Fruit fly (Drosophila melanogaster) whole organism, prepupa: ENCODE measurements around the gene kek6.

ENCODE experiments used
- CG10669 ChIP-seq: fragments of 200-800 bp; sonication (Bioruptor generic); optimal IDR thresholded peaks from 3 replicates; lab custom pipeline; 2018; ENCODE audit warnings: missing biosample characterization, mild to moderate bottlenecking, missing genetic modification characterization, moderate library complexity
- CG11294 ChIP-seq: fragments of 200-800 bp; sonication (Bioruptor generic); IDR thresholded peaks from 2 replicates; pipeline ENCODE4 v1.3.6; 2022; ENCODE audit warnings: missing biosample characterization, missing genetic modification characterization
- CG11762 ChIP-seq: fragments of 200-800 bp; sonication (Bioruptor generic); optimal IDR thresholded peaks from 3 replicates; lab custom pipeline; 2016; ENCODE audit warnings: missing biosample characterization, missing genetic modification characterization; ENCODE audit not compliant: insufficient read depth
- CG11902 ChIP-seq: fragments of 200-800 bp; sonication (Bioruptor generic); optimal IDR thresholded peaks from 3 replicates; lab custom pipeline; 2016; ENCODE audit warnings: missing biosample characterization, missing genetic modification characterization
- CG15336 ChIP-seq: fragments of 200-800 bp; sonication (Bioruptor generic); IDR thresholded peaks from 2 replicates; pipeline ENCODE4 v1.3.6; 2022; ENCODE audit warnings: missing biosample characterization, missing genetic modification characterization
- CG1621 ChIP-seq: fragments of 200-800 bp; sonication (Bioruptor generic); optimal IDR thresholded peaks from 3 replicates; lab custom pipeline; 2018; ENCODE audit warnings: missing biosample characterization, mild to moderate bottlenecking, missing genetic modification characterization
- CG16779 ChIP-seq: fragments of 200-800 bp; sonication (Bioruptor generic); optimal IDR thresholded peaks from 3 replicates; lab custom pipeline; 2017; ENCODE audit warnings: missing biosample characterization, mild to moderate bottlenecking, missing genetic modification characterization
- CG3032 ChIP-seq: fragments of 200-800 bp; optimal IDR thresholded peaks from 2 replicates; lab custom pipeline; 2019; ENCODE audit warnings: missing biosample characterization, mild to moderate bottlenecking, missing genetic modification characterization, moderate library complexity
- CG31627 ChIP-seq: fragments of 200-800 bp; sonication (Bioruptor generic); optimal IDR thresholded peaks from 3 replicates; lab custom pipeline; 2016; ENCODE audit warnings: missing biosample characterization, missing genetic modification characterization
- CG32006 ChIP-seq: fragments of 200-800 bp; sonication (Bioruptor generic); optimal IDR thresholded peaks from 3 replicates; lab custom pipeline; 2017; ENCODE audit warnings: missing biosample characterization, mild to moderate bottlenecking, missing genetic modification characterization
- CG34406 ChIP-seq: fragments of 200-800 bp; sonication (Bioruptor generic); optimal IDR thresholded peaks from 3 replicates; lab custom pipeline; 2016; ENCODE audit warnings: missing biosample characterization, missing genetic modification characterization
- CG3919 ChIP-seq: fragments of 200-800 bp; sonication (Bioruptor generic); optimal IDR thresholded peaks from 3 replicates; lab custom pipeline; 2016; ENCODE audit warnings: missing biosample characterization, missing genetic modification characterization
- CG6163 ChIP-seq: fragments of 200-800 bp; sonication (Bioruptor generic); IDR thresholded peaks from 3 replicates; pipeline ENCODE4 v1.3.6; 2022; ENCODE audit warnings: missing biosample characterization, missing genetic modification characterization
- CG6276 ChIP-seq: fragments of 200-800 bp; sonication (Bioruptor generic); optimal IDR thresholded peaks from 2 replicates; lab custom pipeline; 2017; ENCODE audit warnings: missing biosample characterization, mild to moderate bottlenecking, missing genetic modification characterization
- CG6792 ChIP-seq: fragments of 200-800 bp; sonication (Bioruptor generic); optimal IDR thresholded peaks from 3 replicates; lab custom pipeline; 2016; ENCODE audit warnings: missing biosample characterization, missing genetic modification characterization
- CG6808 ChIP-seq: fragments of 200-800 bp; sonication (Bioruptor generic); optimal IDR thresholded peaks from 3 replicates; lab custom pipeline; 2017; ENCODE audit warnings: missing biosample characterization, missing genetic modification characterization, mild to moderate bottlenecking, moderate library complexity, missing genetic modification reagents
- CG6854 ChIP-seq: fragments of 200-800 bp; sonication (Bioruptor generic); optimal IDR thresholded peaks from 2 replicates; lab custom pipeline; 2017; ENCODE audit warnings: missing biosample characterization, mild to moderate bottlenecking, missing genetic modification characterization
- CG7368 ChIP-seq: fragments of 200-800 bp; sonication (Bioruptor generic); optimal IDR thresholded peaks from 3 replicates; lab custom pipeline; 2016; ENCODE audit warnings: missing biosample characterization, missing genetic modification characterization
- CG8119 ChIP-seq: fragments of 200-800 bp; sonication (Bioruptor generic); IDR thresholded peaks from 3 replicates; pipeline ENCODE4 v1.3.6; 2022; ENCODE audit warnings: missing biosample characterization, missing genetic modification characterization
- CG8319 ChIP-seq: fragments of 200-800 bp; sonication (Bioruptor generic); optimal IDR thresholded peaks from 3 replicates; lab custom pipeline; 2016; ENCODE audit warnings: missing biosample characterization, missing genetic modification characterization
- CG8632 ChIP-seq: fragments of 200-800 bp; sonication (Bioruptor generic); optimal IDR thresholded peaks from 3 replicates; lab custom pipeline; 2016; ENCODE audit warnings: missing biosample characterization, missing genetic modification characterization
- Eip78C ChIP-seq: fragments of 200-800 bp; sonication (Bioruptor generic); peaks from one replicate; lab custom pipeline; 2016; ENCODE audit warnings: missing biosample characterization, missing genetic modification characterization
- Eip93F ChIP-seq: fragments of 200-800 bp; sonication (Bioruptor generic); optimal IDR thresholded peaks from 2 replicates; lab custom pipeline; 2016; ENCODE audit warnings: missing biosample characterization, mild to moderate bottlenecking, missing genetic modification characterization
- Ets21C ChIP-seq: fragments of 200-800 bp; sonication (Bioruptor generic); optimal IDR thresholded peaks from 3 replicates; lab custom pipeline; 2016; ENCODE audit warnings: missing biosample characterization, missing genetic modification characterization
- Ets96B ChIP-seq: fragments of 200-800 bp; optimal IDR thresholded peaks from 2 replicates; lab custom pipeline; 2019; ENCODE audit warnings: missing biosample characterization, mild to moderate bottlenecking, missing genetic modification characterization, moderate library complexity
- Hr38 ChIP-seq: sonication (Bioruptor generic); optimal IDR thresholded peaks from 2 replicates; lab custom pipeline; 2016; ENCODE audit warnings: missing biosample characterization, missing genetic modification characterization
- Hr39 ChIP-seq: fragments of 200-800 bp; sonication (Bioruptor generic); optimal IDR thresholded peaks from 2 replicates; lab custom pipeline; 2016; ENCODE audit warnings: missing biosample characterization, missing genetic modification characterization
- Hr4 ChIP-seq: fragments of 200-800 bp; sonication (Bioruptor generic); optimal IDR thresholded peaks from 3 replicates; lab custom pipeline; 2016; ENCODE audit warnings: missing biosample characterization, missing genetic modification characterization
- Lpt ChIP-seq: fragments of 200-800 bp; sonication (Bioruptor generic); optimal IDR thresholded peaks from 3 replicates; lab custom pipeline; 2016; ENCODE audit warnings: missing biosample characterization, missing genetic modification characterization
- OdsH ChIP-seq: fragments of 200-800 bp; sonication (Bioruptor generic); optimal IDR thresholded peaks from 3 replicates; lab custom pipeline; 2016; ENCODE audit warnings: missing biosample characterization, missing genetic modification characterization
- Smox ChIP-seq: fragments of 200-800 bp; sonication (Bioruptor generic); optimal IDR thresholded peaks from 3 replicates; lab custom pipeline; 2016; ENCODE audit warnings: missing biosample characterization, missing genetic modification characterization
- Sox14 ChIP-seq: fragments of 200-800 bp; sonication (Bioruptor generic); optimal IDR thresholded peaks from 3 replicates; lab custom pipeline; 2016; ENCODE audit warnings: missing biosample characterization, missing genetic modification characterization
- achi ChIP-seq: fragments of 200-800 bp; sonication (Bioruptor generic); optimal IDR thresholded peaks from 3 replicates; lab custom pipeline; 2016; ENCODE audit warnings: missing biosample characterization, missing genetic modification characterization
- acj6 ChIP-seq: fragments of 200-800 bp; sonication (Bioruptor generic); optimal IDR thresholded peaks from 3 replicates; lab custom pipeline; 2016; ENCODE audit warnings: missing biosample characterization, missing genetic modification characterization
- cyc ChIP-seq: fragments of 200-800 bp; sonication (Bioruptor generic); optimal IDR thresholded peaks from 3 replicates; lab custom pipeline; 2016; ENCODE audit warnings: missing biosample characterization, missing genetic modification characterization
- dac ChIP-seq: fragments of 200-800 bp; sonication (Bioruptor generic); optimal IDR thresholded peaks from 2 replicates; lab custom pipeline; 2017; ENCODE audit warnings: missing biosample characterization, mild to moderate bottlenecking, missing genetic modification characterization
- dsx ChIP-seq: fragments of 200-800 bp; optimal IDR thresholded peaks from 3 replicates; lab custom pipeline; 2019; ENCODE audit warnings: missing biosample characterization, mild to moderate bottlenecking, missing genetic modification characterization, moderate library complexity; ENCODE audit not compliant: poor library complexity, severe bottlenecking
- eg ChIP-seq: fragments of 200-800 bp; sonication (Bioruptor generic); IDR thresholded peaks from 3 replicates; pipeline ENCODE4 v1.3.6; 2022; ENCODE audit warnings: missing biosample characterization, missing genetic modification characterization
- esn ChIP-seq: fragments of 200-800 bp; sonication (Bioruptor generic); optimal IDR thresholded peaks from 2 replicates; lab custom pipeline; 2016; ENCODE audit warnings: missing biosample characterization, mild to moderate bottlenecking, missing genetic modification characterization, moderate library complexity
- fd59A ChIP-seq: fragments of 200-800 bp; sonication (Bioruptor generic); optimal IDR thresholded peaks from 2 replicates; lab custom pipeline; 2017; ENCODE audit warnings: missing biosample characterization, mild to moderate bottlenecking, missing genetic modification characterization, missing genetic modification reagents
- fd85E ChIP-seq: fragments of 200-800 bp; sonication (Bioruptor generic); optimal IDR thresholded peaks from 3 replicates; lab custom pipeline; 2016; ENCODE audit warnings: missing biosample characterization, missing genetic modification characterization
- fkh ChIP-seq: fragments of 200-800 bp; sonication (Bioruptor generic); optimal IDR thresholded peaks from 3 replicates; lab custom pipeline; 2017; ENCODE audit warnings: missing biosample characterization, mild to moderate bottlenecking, missing genetic modification characterization, moderate library complexity
- lz ChIP-seq: fragments of 200-800 bp; sonication (Bioruptor generic); optimal IDR thresholded peaks from 3 replicates; lab custom pipeline; 2016; ENCODE audit warnings: missing biosample characterization, missing genetic modification characterization
- net ChIP-seq: fragments of 200-800 bp; sonication (Bioruptor generic); optimal IDR thresholded peaks from 3 replicates; lab custom pipeline; 2016; ENCODE audit warnings: missing biosample characterization, missing genetic modification characterization
- pdm3 ChIP-seq: fragments of 200-800 bp; sonication (Bioruptor generic); optimal IDR thresholded peaks from 3 replicates; lab custom pipeline; 2016; ENCODE audit warnings: missing biosample characterization, missing genetic modification characterization
- salr ChIP-seq, 2 experiments: fragments of 200-800 bp; sonication (Bioruptor generic); optimal IDR thresholded peaks; 3 replicates each; lab custom pipeline; 2016 to 2018; ENCODE audit warnings: missing biosample characterization in 2 of 2, missing genetic modification characterization in 2 of 2, mild to moderate bottlenecking in 1 of 2
- spab ChIP-seq: fragments of 200-800 bp; sonication (Bioruptor generic); optimal IDR thresholded peaks from 2 replicates; lab custom pipeline; 2017; ENCODE audit warnings: missing biosample characterization, mild to moderate bottlenecking, missing genetic modification characterization, missing genetic modification reagents
- ss ChIP-seq, 2 experiments: fragments of 200-800 bp; sonication (Bioruptor generic); optimal IDR thresholded peaks; 2 replicates in 1 of 2; 3 replicates in 1 of 2; lab custom pipeline; 2017 to 2018; ENCODE audit warnings: mild to moderate bottlenecking in 2 of 2, missing biosample characterization in 2 of 2, missing genetic modification characterization in 2 of 2, moderate library complexity in 1 of 2
- svp ChIP-seq: fragments of 200-800 bp; sonication (Bioruptor generic); peaks from one replicate; lab custom pipeline; 2016; ENCODE audit warnings: missing biosample characterization, missing genetic modification characterization
- topi ChIP-seq: fragments of 200-800 bp; sonication (Bioruptor generic); optimal IDR thresholded peaks from 3 replicates; lab custom pipeline; 2016; ENCODE audit warnings: missing biosample characterization, missing genetic modification characterization
- vri ChIP-seq: fragments of 200-800 bp; sonication (Bioruptor generic); optimal IDR thresholded peaks from 3 replicates; lab custom pipeline; 2016; ENCODE audit warnings: missing biosample characterization, mild to moderate bottlenecking, missing genetic modification characterization

The kek6 gene

dm6 chr3R:31709142-31709541 is 87.2 kb downstream of the kek6 start (continued):
- TF ChIP-seq Hr39 (GFP tag; lab: Kevin White, UChicago) = peak; percentile 46
- TF ChIP-seq, all 60 proteins: peak for 33

DNA sequence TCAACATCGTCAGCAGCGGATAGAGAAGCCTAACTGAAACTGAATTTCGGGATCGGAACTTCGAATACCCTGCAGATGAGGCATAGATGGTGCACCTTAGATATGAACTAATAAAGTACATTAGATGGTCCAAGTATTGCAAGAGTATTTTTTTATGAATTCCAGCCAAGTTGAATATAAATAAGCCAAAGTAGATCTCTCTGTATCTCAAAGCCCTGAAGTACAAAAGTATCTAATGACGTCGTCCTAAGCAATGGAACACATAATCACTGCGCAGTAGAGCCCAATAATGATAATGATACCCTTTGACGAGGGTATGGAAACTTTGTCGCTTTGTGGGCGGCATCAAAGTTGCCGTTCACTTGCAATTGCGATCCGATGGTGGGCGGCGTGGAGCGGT is 87.8 kb downstream of the kek6 start:
- TF ChIP-seq Hr39 (GFP tag; lab: Kevin White, UChicago) (no peak), pdm3 (no peak), vri (no peak), CG11294 (0 out of 2 replicates have a peak, but pooled peaks have one; percentile 31), CG1621 (tag; lab: Kevin White, UChicago) (no peak), net (GFP tag; lab: Kevin White, UChicago) (no peak), lz (GFP tag; lab: Kevin White, UChicago) (no peak), CG16779 (no peak), cyc (GFP tag; lab: Kevin White, UChicago) (no peak), Eip78C (GFP tag; lab: Kevin White, UChicago) (peak; percentile 16), salr (GFP tag; optimal IDR thresholded peaks at IDR 0.05; lab: Kevin White, UChicago) (no peak), eg (GFP tag; lab: Robert Waterston, UW) (peak; percentile 46; the same call in 2 of the 3 replicates), OdsH (GFP tag; lab: Kevin White, UChicago) (no peak), dac (GFP tag; lab: Kevin White, UChicago) (peak; percentile 13), CG11902 (no peak), CG6276 (peak; percentile 34), Hr38 (GFP tag; lab: Kevin White, UChicago) (no peak), spab (GFP tag; lab: Kevin White, UChicago) (no peak), achi (GFP tag; lab: Kevin White, UChicago) (peak; percentile 17), CG8632 (GFP tag; lab: Kevin White, UChicago) (no peak), topi (GFP tag; lab: Kevin White, UChicago) (no peak), Hr4 (GFP tag; lab: Kevin White, UChicago) (peak; percentile 48), CG34406 (GFP tag; lab: Kevin White, UChicago) (no peak), CG10669 (no peak), dsx (GFP tag; lab: Kevin White, UChicago) (no peak), esn (GFP tag; lab: Kevin White, UChicago) (no peak), CG11762 (GFP tag; lab: Kevin White, UChicago) (no peak), Ets96B (tag; lab: Kevin White, UChicago) (no peak), Eip93F (GFP tag; lab: Kevin White, UChicago) (no peak), CG15336 (GFP tag; lab: Robert Waterston, UW) (peak; percentile 30; the same call in 1 of the 2 replicates), CG3032 (tag; lab: Kevin White, UChicago) (no peak), CG3919 (no peak), svp (GFP tag; lab: Kevin White, UChicago) (no peak), CG7368 (GFP tag; lab: Kevin White, UChicago) (no peak), Sox14 (GFP tag; lab: Kevin White, UChicago) (no peak), CG32006 (GFP tag; lab: Kevin White, UChicago) (peak; percentile 64), Smox (no peak), CG6808 (GFP tag; lab: Kevin White, UChicago) (no peak), CG6792 (no peak), CG6163 (GFP tag; lab: Robert Waterston, UW) (no peak), CG6854 (GFP tag; lab: Kevin White, UChicago) (no peak), acj6 (GFP tag; lab: Kevin White, UChicago) (no peak), Lpt (GFP tag; lab: Kevin White, UChicago) (no peak), CG8119 (GFP tag; lab: Robert Waterston, UW) (no peak; the same call in 2 of the 3 replicates), fd85E (GFP tag; lab: Kevin White, UChicago) (no peak), fd59A (GFP tag; lab: Kevin White, UChicago) (no peak), fkh (GFP tag; lab: Kevin White, UChicago) (no peak), CG31627 (GFP tag; lab: Kevin White, UChicago) (no peak), CG8319 (no peak), Ets21C (no peak), ss (GFP tag; optimal IDR thresholded peaks at IDR 0.05; lab: Kevin White, UChicago) (no peak)
